Fruit fly (Drosophila melanogaster) whole organism, adult: ENCODE results near the gene Mps1.

Source experiments
- CG12768 ChIP-seq: fragments of 200-800 bp; sonication (Bioruptor generic); optimal IDR thresholded peaks from 2 replicates; lab custom pipeline; 2017; ENCODE audit warnings: missing biosample characterization, missing genetic modification characterization, mild to moderate bottlenecking, moderate library complexity, missing genetic modification reagents
- CG14711 ChIP-seq: fragments of 200-800 bp; sonication (Bioruptor generic); optimal IDR thresholded peaks from 2 replicates; lab custom pipeline; 2018; ENCODE audit warnings: missing biosample characterization, mild to moderate bottlenecking, missing genetic modification characterization, moderate library complexity
- CG1620 ChIP-seq: fragments of 200-800 bp; sonication (Bioruptor generic); optimal IDR thresholded peaks from 2 replicates; lab custom pipeline; 2016; ENCODE audit warnings: missing biosample characterization, missing genetic modification characterization
- CG5204 ChIP-seq: fragments of 200-800 bp; sonication (Bioruptor generic); optimal IDR thresholded peaks from 2 replicates; lab custom pipeline; 2016; ENCODE audit warnings: missing biosample characterization, missing genetic modification characterization
- CG7045 ChIP-seq: fragments of 200-800 bp; sonication (Bioruptor generic); optimal IDR thresholded peaks from 2 replicates; lab custom pipeline; 2017; ENCODE audit warnings: missing biosample characterization, mild to moderate bottlenecking, missing genetic modification characterization
- Clk ChIP-seq: fragments of 200-800 bp; sonication (Bioruptor generic); optimal IDR thresholded peaks from 2 replicates; lab custom pipeline; 2017; ENCODE audit warnings: missing biosample characterization, missing genetic modification characterization
- Crg-1 ChIP-seq: fragments of 200-800 bp; sonication (Bioruptor generic); optimal IDR thresholded peaks from 2 replicates; lab custom pipeline; 2016; ENCODE audit warnings: missing biosample characterization, missing genetic modification characterization
- Mnt ChIP-seq: fragments of 200-800 bp; sonication (Bioruptor generic); optimal IDR thresholded peaks from 2 replicates; lab custom pipeline; 2016; ENCODE audit warnings: missing biosample characterization, mild to moderate bottlenecking, missing genetic modification characterization
- bab1 ChIP-seq: fragments of 200-800 bp; sonication (Bioruptor generic); optimal IDR thresholded peaks from 3 replicates; lab custom pipeline; 2019; ENCODE audit warnings: missing biosample characterization, mild to moderate bottlenecking, missing genetic modification characterization, moderate library complexity
- cnc ChIP-seq, 2 experiments: fragments of >200 bp; optimal IDR thresholded peaks; 2 replicates each; lab custom pipeline; 2017
- kay ChIP-seq: fragments of 200-800 bp; sonication (Bioruptor generic); peaks from one replicate; lab custom pipeline; 2016; ENCODE audit warnings: missing biosample characterization, missing genetic modification characterization, borderline replicate concordance
- pad ChIP-seq: fragments of 200-800 bp; sonication (Bioruptor generic); optimal IDR thresholded peaks from 3 replicates; lab custom pipeline; 2017; ENCODE audit warnings: missing biosample characterization, missing genetic modification characterization, mild to moderate bottlenecking, moderate library complexity, missing genetic modification reagents

DNA sequence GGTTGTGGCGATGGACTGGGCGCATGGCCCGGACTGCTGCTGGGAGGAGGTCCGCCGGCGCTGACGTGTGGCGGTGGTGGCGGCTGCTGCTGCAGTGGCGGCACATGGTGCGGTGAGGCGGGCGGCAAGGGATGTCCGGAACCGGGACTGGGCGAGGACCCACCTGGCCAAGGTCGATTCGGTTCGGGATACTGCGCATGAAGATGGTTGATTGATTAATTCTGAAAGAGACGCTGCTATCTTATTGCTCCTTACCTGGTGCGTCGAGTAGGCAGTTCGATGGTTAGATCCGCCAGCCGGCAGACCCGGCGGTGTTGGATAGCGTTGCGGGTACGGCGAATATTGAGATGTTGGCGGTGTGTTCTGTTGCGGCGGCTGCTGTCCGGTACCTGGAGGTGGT, 36.7 kb downstream of the Mps1 start:
- TF ChIP-seq CG7045 (GFP tag; lab: Kevin White, UChicago), result no peak
- TF ChIP-seq CG5204, result no peak
- TF ChIP-seq CG1620, result no peak
- TF ChIP-seq Crg-1, result no peak
- no peak for TF ChIP-seq Mnt (GFP tag; lab: Kevin White, UChicago)
- TF ChIP-seq pad (GFP tag; lab: Kevin White, UChicago), result no peak
- TF ChIP-seq CG12768 (GFP tag; lab: Kevin White, UChicago), result no peak
- TF ChIP-seq cnc (optimal IDR thresholded peaks at IDR 0.05; lab: Kevin White, UChicago), result no peak
- no peak for TF ChIP-seq CG14711
- TF ChIP-seq bab1, result no peak
- no peak for TF ChIP-seq Clk (GFP tag; lab: Kevin White, UChicago)
- no peak for TF ChIP-seq kay (GFP tag; lab: Kevin White, UChicago)
